Worm (Caenorhabditis elegans) whole organism, L1 larva: Measurements from ENCODE around the gene W01F3.2.

Source experiments
- ceh-8 ChIP-seq: fragments of 200-800 bp; sonication (Bioruptor generic); optimal IDR thresholded peaks from 2 replicates; lab custom pipeline; 2018; ENCODE audit warnings: mild to moderate bottlenecking, missing genetic modification characterization, moderate library complexity, missing compliant biosample characterization
- dpl-1 ChIP-seq, 3 experiments: fragments of 150-350 bp in 2 of 3; sonication (generic microtip) in 1 of 3; optimal IDR thresholded peaks; 2 replicates each; lab custom pipeline; 2014 to 2017; ENCODE audit warnings: missing biosample characterization in 3 of 3, missing genetic modification characterization in 3 of 3, missing genetic modification reagents in 3 of 3
- fkh-4 ChIP-seq: sonication (generic microtip); optimal IDR thresholded peaks from 2 replicates; lab custom pipeline; 2016; ENCODE audit warnings: missing compliant biosample characterization, missing genetic modification characterization, borderline replicate concordance
- fos-1 ChIP-seq: fragments of 150-350 bp; optimal IDR thresholded peaks from 2 replicates; lab custom pipeline; 2014; ENCODE audit warnings: missing biosample characterization, missing genetic modification characterization
- hlh-4 ChIP-seq: sonication (generic microtip); optimal IDR thresholded peaks from 2 replicates; lab custom pipeline; 2016; ENCODE audit warnings: mild to moderate bottlenecking, missing genetic modification characterization, missing compliant biosample characterization
- hpl-2 ChIP-seq: fragments of 150-350 bp; optimal IDR thresholded peaks from 2 replicates; lab custom pipeline; 2014; ENCODE audit warnings: missing biosample characterization, missing genetic modification reagents, missing genetic modification characterization
- lir-3 ChIP-seq: sonication (generic microtip); optimal IDR thresholded peaks from 2 replicates; lab custom pipeline; 2016; ENCODE audit warnings: mild to moderate bottlenecking, missing genetic modification characterization, moderate library complexity, missing compliant biosample characterization; ENCODE audit not compliant: poor library complexity
- nhr-28 ChIP-seq: fragments of 150-350 bp; optimal IDR thresholded peaks from 2 replicates; lab custom pipeline; 2014; ENCODE audit warnings: missing biosample characterization, missing genetic modification characterization
- nhr-47 ChIP-seq: sonication (generic microtip); optimal IDR thresholded peaks from 2 replicates; lab custom pipeline; 2016; ENCODE audit warnings: mild to moderate bottlenecking, missing genetic modification characterization, moderate library complexity, missing compliant biosample characterization
- nhr-76 ChIP-seq: sonication (generic microtip); optimal IDR thresholded peaks from 2 replicates; lab custom pipeline; 2017; ENCODE audit warnings: missing biosample characterization, missing genetic modification characterization
- nhr-77 ChIP-seq: fragments of 150-350 bp; optimal IDR thresholded peaks from 2 replicates; lab custom pipeline; 2014; ENCODE audit warnings: missing biosample characterization, missing genetic modification characterization
- pag-3 ChIP-seq: sonication (generic microtip); optimal IDR thresholded peaks from 2 replicates; lab custom pipeline; 2017; ENCODE audit warnings: missing genetic modification characterization, mild to moderate bottlenecking, missing compliant biosample characterization, antibody characterized with exemption, borderline replicate concordance; ENCODE audit not compliant: insufficient read depth
- skn-1 ChIP-seq: fragments of 150-350 bp; optimal IDR thresholded peaks from 2 replicates; lab custom pipeline; 2014; ENCODE audit warnings: missing biosample characterization, missing genetic modification characterization

W01F3.2 gene

ce11 chrV:20710642-20711041, 50.5 kb downstream of the W01F3.2 start (continued):
- TF ChIP-seq lir-3 (tag; lab: Kevin White, UChicago): no peak
- TF ChIP-seq nhr-28 (tag; lab: Kevin White, UChicago): no peak
- TF ChIP-seq hlh-4 (tag; lab: Kevin White, UChicago): no peak
- TF ChIP-seq fkh-4 (tag; lab: Kevin White, UChicago): no peak
- no peak for TF ChIP-seq ceh-8 (GFP tag; lab: Kevin White, UChicago)
- no peak for TF ChIP-seq nhr-76 (tag; lab: Kevin White, UChicago)
- peak; percentile 3 for TF ChIP-seq nhr-47
- no peak for TF ChIP-seq hpl-2 (GFP tag; lab: Kevin White, UChicago)
- no peak for TF ChIP-seq pag-3 (tag; lab: Kevin White, UChicago)
- TF ChIP-seq dpl-1 (GFP tag; optimal IDR thresholded peaks at IDR 0.05; lab: Kevin White, UChicago): peak in 1 of 3 experiments; percentile 10
- TF ChIP-seq skn-1 (tag; lab: Kevin White, UChicago): peak; percentile 35
- no peak for TF ChIP-seq nhr-77 (tag; lab: Kevin White, UChicago)
- no peak for TF ChIP-seq fos-1
